Worm (Caenorhabditis elegans) whole organism, L1 larva: ENCODE measurements around the gene srz-97.

Experiments
- C34B4.2 ChIP-seq: sonication (generic microtip); optimal IDR thresholded peaks from 2 replicates; lab custom pipeline; 2017; ENCODE audit warnings: mild to moderate bottlenecking, missing genetic modification characterization, missing compliant biosample characterization
- alr-1 ChIP-seq: fragments of 200-800 bp; sonication (Bioruptor generic); optimal IDR thresholded peaks from 2 replicates; lab custom pipeline; 2018; ENCODE audit warnings: borderline replicate concordance, mild to moderate bottlenecking, missing genetic modification characterization, missing compliant biosample characterization
- aly-2 ChIP-seq: fragments of 150-350 bp; optimal IDR thresholded peaks from 2 replicates; lab custom pipeline; 2014; ENCODE audit warnings: missing biosample characterization, missing genetic modification characterization
- ama-1 ChIP-seq: fragments of 150-350 bp; optimal IDR thresholded peaks from 2 replicates; lab custom pipeline; 2014
- blmp-1 ChIP-seq: fragments of 150-350 bp; optimal IDR thresholded peaks from 2 replicates; lab custom pipeline; 2014; ENCODE audit warnings: missing biosample characterization, missing genetic modification characterization
- ceh-63 ChIP-seq: fragments of 200-800 bp; sonication (Bioruptor generic); optimal IDR thresholded peaks from 2 replicates; lab custom pipeline; 2018; ENCODE audit warnings: mild to moderate bottlenecking, missing genetic modification characterization, missing compliant biosample characterization
- ceh-82 ChIP-seq, 3 experiments: fragments of 150-350 bp in 1 of 3; sonication (generic microtip) in 2 of 3; optimal IDR thresholded peaks; 2 replicates each; lab custom pipeline; 2014 to 2017; ENCODE audit warnings: missing biosample characterization in 3 of 3, missing genetic modification characterization in 3 of 3
- ceh-88 ChIP-seq: fragments of 200-800 bp; sonication (Bioruptor generic); IDR thresholded peaks from 2 replicates; pipeline ENCODE4 v1.3.6; 2022; ENCODE audit warnings: missing genetic modification characterization, missing compliant biosample characterization
- dpl-1 ChIP-seq, 3 experiments: fragments of 150-350 bp in 2 of 3; sonication (generic microtip) in 1 of 3; optimal IDR thresholded peaks; 2 replicates each; lab custom pipeline; 2014 to 2017; ENCODE audit warnings: missing biosample characterization in 3 of 3, missing genetic modification characterization in 3 of 3, missing genetic modification reagents in 3 of 3
- dsc-1 ChIP-seq: sonication (generic microtip); optimal IDR thresholded peaks from 2 replicates; lab custom pipeline; 2016; ENCODE audit warnings: mild to moderate bottlenecking, missing genetic modification characterization, missing compliant biosample characterization
- efl-1 ChIP-seq, 4 experiments: fragments of 150-350 bp; optimal IDR thresholded peaks in 3 of 4; peaks in 1 of 4; 1 replicate in 1 of 4; 2 replicates in 3 of 4; lab custom pipeline; 2014; ENCODE audit warnings: missing biosample characterization in 2 of 4, missing genetic modification characterization in 2 of 4, missing genetic modification reagents in 2 of 4
- egl-13 ChIP-seq: sonication (generic microtip); optimal IDR thresholded peaks from 2 replicates; lab custom pipeline; 2016; ENCODE audit warnings: missing genotype, missing genetic modification reagents, missing genetic modification characterization, missing compliant biosample characterization
- egl-27 ChIP-seq, 2 experiments: fragments of 150-350 bp in 1 of 2; sonication (generic microtip); optimal IDR thresholded peaks; 3 replicates each; lab custom pipeline; 2017 to 2018; ENCODE audit warnings: missing biosample characterization in 2 of 2, missing genetic modification characterization in 2 of 2, missing genetic modification reagents in 2 of 2
- elt-2 ChIP-seq: sonication (generic microtip); optimal IDR thresholded peaks from 2 replicates; lab custom pipeline; 2016; ENCODE audit warnings: missing genetic modification characterization, mild to moderate bottlenecking, inconsistent platforms, missing compliant biosample characterization, missing genetic modification reagents
- elt-3 ChIP-seq, 6 experiments: fragments of 150-350 bp in 1 of 6; sonication (generic microtip); optimal IDR thresholded peaks; 2 replicates each; lab custom pipeline; 2017 to 2018; ENCODE audit warnings: missing biosample characterization in 6 of 6, missing genetic modification characterization in 6 of 6, inconsistent platforms in 1 of 6
- fos-1 ChIP-seq: fragments of 150-350 bp; optimal IDR thresholded peaks from 2 replicates; lab custom pipeline; 2014; ENCODE audit warnings: missing biosample characterization, missing genetic modification characterization
- grh-1 ChIP-seq: fragments of 200-800 bp; sonication (Bioruptor generic); IDR thresholded peaks from 2 replicates; pipeline ENCODE4 v1.3.6; 2022; ENCODE audit warnings: missing genetic modification reagents, missing genetic modification characterization, missing compliant biosample characterization
- hlh-4 ChIP-seq: sonication (generic microtip); optimal IDR thresholded peaks from 2 replicates; lab custom pipeline; 2016; ENCODE audit warnings: mild to moderate bottlenecking, missing genetic modification characterization, missing compliant biosample characterization
- hpl-2 ChIP-seq: fragments of 150-350 bp; optimal IDR thresholded peaks from 2 replicates; lab custom pipeline; 2014; ENCODE audit warnings: missing biosample characterization, missing genetic modification reagents, missing genetic modification characterization
- lin-13 ChIP-seq: fragments of 150-350 bp; optimal IDR thresholded peaks from 2 replicates; lab custom pipeline; 2014; ENCODE audit warnings: missing biosample characterization, missing genetic modification reagents, missing genetic modification characterization
- lin-14 ChIP-seq: fragments of 200-800 bp; sonication (Bioruptor generic); optimal IDR thresholded peaks from 2 replicates; lab custom pipeline; 2018; ENCODE audit warnings: mild to moderate bottlenecking, missing genetic modification characterization, moderate library complexity, missing compliant biosample characterization
- lin-35 ChIP-seq, 2 experiments: fragments of 150-350 bp; optimal IDR thresholded peaks; 2 replicates each; lab custom pipeline; 2014; ENCODE audit warnings: missing biosample characterization in 2 of 2, missing genetic modification characterization in 2 of 2, missing genetic modification reagents in 2 of 2
- lir-3 ChIP-seq: sonication (generic microtip); optimal IDR thresholded peaks from 2 replicates; lab custom pipeline; 2016; ENCODE audit warnings: mild to moderate bottlenecking, missing genetic modification characterization, moderate library complexity, missing compliant biosample characterization; ENCODE audit not compliant: poor library complexity
- mep-1 ChIP-seq: fragments of 150-350 bp; optimal IDR thresholded peaks from 2 replicates; lab custom pipeline; 2014; ENCODE audit warnings: missing biosample characterization, missing genetic modification characterization
- nhr-19 ChIP-seq: fragments of 200-800 bp; sonication (Bioruptor generic); conservative IDR thresholded peaks from 2 replicates; pipeline ENCODE4 v1.3.6; 2022; ENCODE audit warnings: missing genetic modification characterization, missing compliant biosample characterization
- nhr-20 ChIP-seq: sonication (generic microtip); optimal IDR thresholded peaks from 2 replicates; lab custom pipeline; 2016; ENCODE audit warnings: mild to moderate bottlenecking, missing genetic modification characterization, missing compliant biosample characterization
- nhr-47 ChIP-seq: sonication (generic microtip); optimal IDR thresholded peaks from 2 replicates; lab custom pipeline; 2016; ENCODE audit warnings: mild to moderate bottlenecking, missing genetic modification characterization, moderate library complexity, missing compliant biosample characterization
- nhr-71 ChIP-seq: sonication (generic microtip); optimal IDR thresholded peaks from 2 replicates; lab custom pipeline; 2016; ENCODE audit warnings: mild to moderate bottlenecking, missing genetic modification characterization, moderate library complexity, missing compliant biosample characterization
- nhr-77 ChIP-seq: fragments of 150-350 bp; optimal IDR thresholded peaks from 2 replicates; lab custom pipeline; 2014; ENCODE audit warnings: missing biosample characterization, missing genetic modification characterization
- nhr-84 ChIP-seq: sonication (generic microtip); optimal IDR thresholded peaks from 2 replicates; lab custom pipeline; 2017; ENCODE audit warnings: missing biosample characterization, missing genetic modification characterization
- nhr-85 ChIP-seq: sonication (generic microtip); peaks from one replicate; lab custom pipeline; 2016; ENCODE audit warnings: missing genetic modification characterization, inconsistent platforms, missing compliant biosample characterization
- nhr-90 ChIP-seq: sonication (generic microtip); optimal IDR thresholded peaks from 2 replicates; lab custom pipeline; 2016; ENCODE audit warnings: mild to moderate bottlenecking, missing genetic modification characterization, missing compliant biosample characterization; ENCODE audit not compliant: poor library complexity
- pax-3 ChIP-seq: fragments of 200-800 bp; sonication (Bioruptor generic); optimal IDR thresholded peaks from 2 replicates; lab custom pipeline; 2018; ENCODE audit warnings: mild to moderate bottlenecking, missing genetic modification characterization, moderate library complexity, missing compliant biosample characterization
- pqm-1 ChIP-seq: sonication (generic microtip); optimal IDR thresholded peaks from 3 replicates; lab custom pipeline; 2017; ENCODE audit warnings: missing biosample characterization, missing genetic modification characterization
- rnt-1 ChIP-seq: sonication (generic microtip); optimal IDR thresholded peaks from 2 replicates; lab custom pipeline; 2016; ENCODE audit warnings: mild to moderate bottlenecking, missing genetic modification characterization, moderate library complexity, missing compliant biosample characterization
- skn-1 ChIP-seq: fragments of 150-350 bp; optimal IDR thresholded peaks from 2 replicates; lab custom pipeline; 2014; ENCODE audit warnings: missing biosample characterization, missing genetic modification characterization
- snpc-4 ChIP-seq: fragments of 150-350 bp; optimal IDR thresholded peaks from 2 replicates; lab custom pipeline; 2014; ENCODE audit warnings: missing biosample characterization, missing genetic modification characterization
- snu-23 ChIP-seq: sonication (generic microtip); optimal IDR thresholded peaks from 2 replicates; lab custom pipeline; 2016; ENCODE audit warnings: missing genetic modification characterization, missing compliant biosample characterization
- sptf-1 ChIP-seq: fragments of 150-350 bp; optimal IDR thresholded peaks from 2 replicates; lab custom pipeline; 2014; ENCODE audit warnings: missing biosample characterization, missing genetic modification characterization
- sup-37 ChIP-seq: fragments of 200-800 bp; sonication (Bioruptor generic); optimal IDR thresholded peaks from 2 replicates; lab custom pipeline; 2018; ENCODE audit warnings: mild to moderate bottlenecking, missing genetic modification characterization, missing compliant biosample characterization
- swsn-7 ChIP-seq: sonication (generic microtip); optimal IDR thresholded peaks from 2 replicates; lab custom pipeline; 2016; ENCODE audit warnings: missing genetic modification characterization, missing compliant biosample characterization
- unc-86 ChIP-seq: sonication (generic microtip); optimal IDR thresholded peaks from 2 replicates; lab custom pipeline; 2016; ENCODE audit warnings: missing genetic modification characterization, missing compliant biosample characterization
- xbp-1 ChIP-seq: sonication (generic microtip); optimal IDR thresholded peaks from 2 replicates; lab custom pipeline; 2016; ENCODE audit warnings: missing genetic modification characterization, missing compliant biosample characterization
- zag-1 ChIP-seq: fragments of 150-350 bp; optimal IDR thresholded peaks from 2 replicates; lab custom pipeline; 2014; ENCODE audit warnings: missing biosample characterization, missing genetic modification characterization
- ztf-11 ChIP-seq, 2 experiments: sonication (generic microtip); optimal IDR thresholded peaks; 2 replicates each; lab custom pipeline; 2016 to 2017; ENCODE audit warnings: missing genetic modification characterization in 2 of 2, missing biosample characterization in 1 of 2, missing compliant biosample characterization in 1 of 2
- ztf-4 ChIP-seq: fragments of 150-350 bp; optimal IDR thresholded peaks from 2 replicates; lab custom pipeline; 2014; ENCODE audit warnings: missing biosample characterization, missing genetic modification characterization

srz-97 gene

DNA sequence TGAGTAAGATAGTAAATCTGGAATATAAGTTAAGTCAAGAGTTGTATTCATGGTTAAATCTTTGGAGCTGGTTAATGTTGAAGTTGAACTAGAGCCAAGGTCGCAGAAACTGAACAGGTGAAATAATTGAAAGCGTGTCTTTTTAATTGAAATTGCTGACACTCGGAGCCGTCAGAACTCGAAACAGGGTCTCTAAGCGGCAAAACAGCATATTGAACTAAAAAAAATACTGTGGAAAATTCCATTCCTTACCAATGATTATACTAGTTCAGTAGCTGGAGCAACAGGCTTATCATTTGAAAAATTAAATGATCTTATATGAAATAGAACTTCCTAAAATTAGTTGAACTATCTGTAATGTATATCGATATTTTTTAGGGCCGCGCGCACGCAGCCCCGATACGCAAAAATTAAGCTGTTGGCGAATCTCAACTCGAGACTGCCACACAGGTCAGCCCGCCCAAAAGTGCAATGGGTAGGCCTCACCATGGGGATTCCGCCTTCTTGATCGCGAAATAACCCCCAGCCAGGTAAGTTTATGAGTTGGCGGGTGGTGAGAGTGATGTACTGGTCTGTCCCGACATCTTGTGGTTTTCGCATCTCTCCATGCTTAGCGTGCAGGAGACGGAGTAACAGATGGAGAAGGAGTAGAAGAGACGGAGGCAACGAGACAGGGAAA lies at the start of gene srz-97:
TSS of gene srz-97 (minus strand) at position 51 of the 679 bp plus-strand sequence.
- no peak for TF ChIP-seq sptf-1 (tag; lab: Kevin White, UChicago)
- no peak for TF ChIP-seq unc-86 (tag; lab: Kevin White, UChicago)
- TF ChIP-seq ztf-11 (tag; optimal IDR thresholded peaks at IDR 0.05; lab: Kevin White, UChicago) = no peak
- peak; percentile 90 for TF ChIP-seq nhr-85 (tag; lab: Kevin White, UChicago)
- TF ChIP-seq nhr-47 = peak; percentile 73
- peak in 1 of 3 experiments; percentile 27 for TF ChIP-seq dpl-1 (GFP tag; optimal IDR thresholded peaks at IDR 0.05; lab: Kevin White, UChicago)
- TF ChIP-seq ztf-4 (tag; lab: Kevin White, UChicago) = no peak
- no peak for TF ChIP-seq zag-1 (tag; lab: Kevin White, UChicago)
- peak; percentile 76 for TF ChIP-seq nhr-19 (GFP tag; lab: Robert Waterston, UW)
- no peak for TF ChIP-seq aly-2 (tag; lab: Kevin White, UChicago)
- TF ChIP-seq nhr-71 = peak; percentile 73
- no peak for TF ChIP-seq sup-37 (GFP tag; lab: Kevin White, UChicago)
- no peak for TF ChIP-seq pax-3 (tag; lab: Kevin White, UChicago)
- peak; percentile 84 for TF ChIP-seq nhr-90
- TF ChIP-seq ceh-63 (GFP tag; lab: Kevin White, UChicago) = no peak
- TF ChIP-seq elt-3 (tag; optimal IDR thresholded peaks at IDR 0.05; lab: Kevin White, UChicago) = no peak
- no peak for TF ChIP-seq ama-1 (lab: Kevin White, UChicago)
- TF ChIP-seq egl-13 = no peak
- no peak for TF ChIP-seq lin-13
- peak; percentile 41 to 60 for TF ChIP-seq efl-1 (optimal IDR thresholded peaks at IDR 0.05; lab: Kevin White, UChicago)
- peak in 1 of 2 experiments; percentile 77 for TF ChIP-seq efl-1 (GFP tag; optimal IDR thresholded peaks at IDR 0.05 in 1 of 2; lab: Kevin White, UChicago)
- peak; percentile 6 for TF ChIP-seq nhr-77 (tag; lab: Kevin White, UChicago)
- TF ChIP-seq egl-27 (tag; optimal IDR thresholded peaks at IDR 0.05; lab: Kevin White, UChicago) = no peak
- peak; percentile 4 for TF ChIP-seq mep-1 (tag; lab: Kevin White, UChicago)
- TF ChIP-seq grh-1 = peak; percentile 65
- TF ChIP-seq ceh-82 (tag; optimal IDR thresholded peaks at IDR 0.05; lab: Kevin White, UChicago) = peak in 1 of 3 experiments; percentile 16
- TF ChIP-seq hlh-4 = peak; percentile 4
- TF ChIP-seq snpc-4 (tag; lab: Kevin White, UChicago) = peak; percentile 97
- peak; percentile 66 for TF ChIP-seq snu-23 (GFP tag; lab: Kevin White, UChicago)
- TF ChIP-seq swsn-7 = peak; percentile 58
- TF ChIP-seq hpl-2 (GFP tag; lab: Kevin White, UChicago) = peak; percentile 17
- no peak for TF ChIP-seq xbp-1 (tag; lab: Kevin White, UChicago)
- peak; percentile 69 for TF ChIP-seq nhr-20 (tag; lab: Kevin White, UChicago)
- peak; percentile 42 for TF ChIP-seq lin-14 (GFP tag; lab: Kevin White, UChicago)
- TF ChIP-seq skn-1 (tag; lab: Kevin White, UChicago) = no peak
- TF ChIP-seq blmp-1 (tag; lab: Kevin White, UChicago) = no peak
- TF ChIP-seq pqm-1 (tag; lab: Kevin White, UChicago) = no peak
- peak; percentile 43 for TF ChIP-seq rnt-1 (tag; lab: Kevin White, UChicago)
- no peak for TF ChIP-seq dsc-1 (tag; lab: Kevin White, UChicago)
- TF ChIP-seq ceh-88 = no peak
- TF ChIP-seq elt-2 (tag; lab: Kevin White, UChicago) = peak; percentile 65
- TF ChIP-seq alr-1 (tag; lab: Kevin White, UChicago) = no peak
- peak in 1 of 2 experiments; percentile 38 for TF ChIP-seq lin-35 (GFP tag; optimal IDR thresholded peaks at IDR 0.05; lab: Kevin White, UChicago)
- no peak for TF ChIP-seq nhr-84 (tag; lab: Kevin White, UChicago)
- TF ChIP-seq C34B4.2 = no peak
- no peak for TF ChIP-seq lir-3 (tag; lab: Kevin White, UChicago)
- no peak for TF ChIP-seq fos-1 (tag; lab: Kevin White, UChicago)
